Worm (Caenorhabditis elegans) whole organism, L2 larva: ENCODE data around the gene grsp-2.

Experiments
- ama-1 ChIP-seq: fragments of 150-350 bp; optimal IDR thresholded peaks from 2 replicates; lab custom pipeline; 2018; ENCODE audit warnings: inconsistent platforms
- ceh-82 ChIP-seq: fragments of 150-350 bp; optimal IDR thresholded peaks from 2 replicates; lab custom pipeline; 2014; ENCODE audit warnings: missing biosample characterization, missing genetic modification characterization
- elt-3 ChIP-seq: sonication (generic microtip); optimal IDR thresholded peaks from 2 replicates; lab custom pipeline; 2017; ENCODE audit warnings: missing biosample characterization, missing genetic modification characterization
- nhr-11 ChIP-seq: fragments of 150-350 bp; optimal IDR thresholded peaks from 2 replicates; lab custom pipeline; 2014; ENCODE audit warnings: missing biosample characterization, missing genetic modification characterization
- skn-1 ChIP-seq: sonication (generic microtip); optimal IDR thresholded peaks from 2 replicates; lab custom pipeline; 2017; ENCODE audit warnings: missing biosample characterization, missing genetic modification characterization
- snpc-4 ChIP-seq: fragments of 150-350 bp; optimal IDR thresholded peaks from 2 replicates; lab custom pipeline; 2014; ENCODE audit warnings: missing biosample characterization, missing genetic modification characterization

DNA sequence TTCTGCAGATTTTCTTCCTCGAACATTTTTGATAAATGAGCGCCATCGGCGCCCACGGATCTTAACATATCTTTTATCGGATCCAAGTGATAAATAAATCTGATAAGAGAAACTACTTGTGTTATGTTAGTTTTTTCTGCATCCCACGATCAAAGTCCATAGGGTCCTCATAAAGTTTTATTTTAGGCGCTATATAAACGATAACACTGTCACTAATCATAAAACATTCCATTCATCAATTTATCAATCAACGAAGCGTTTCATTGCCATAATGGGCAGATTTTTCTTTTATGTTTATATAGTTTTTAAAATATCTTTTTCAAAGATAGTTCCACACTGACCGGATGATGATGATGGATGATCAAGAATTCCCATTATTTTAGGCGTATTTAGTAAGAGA, 48.5 kb downstream of the grsp-2 start:
- TF ChIP-seq ceh-82 (no peak), skn-1 (no peak), elt-3 (tag; lab: Kevin White, UChicago) (no peak), ama-1 (lab: Kevin White, UChicago) (no peak), snpc-4 (tag; lab: Kevin White, UChicago) (no peak), nhr-11 (tag; lab: Kevin White, UChicago) (no peak)
